Worm (Caenorhabditis elegans): ENCODE data around the gene C14C10.1.

ce11 chrV:12563187-12563586, 24.9 kb upstream of the C14C10.1 start, which contains the start of gene mrps-5:
- TF ChIP-seq lsy-2 (tag; optimal IDR thresholded peaks at IDR 0.05) (no peak), ama-1 (optimal IDR thresholded peaks at IDR 0.05) (no peak), sma-3 (GFP tag; optimal IDR thresholded peaks at IDR 0.05) (no peak), fos-1 (tag; optimal IDR thresholded peaks at IDR 0.05) (no peak), blmp-1 (tag; optimal IDR thresholded peaks at IDR 0.05; ENCODE audit: insufficient read depth) (no peak), zag-1 (tag; optimal IDR thresholded peaks at IDR 0.05) (no peak), mdl-1 (tag; optimal IDR thresholded peaks at IDR 0.05) (no peak), unc-62 (GFP tag; optimal IDR thresholded peaks at IDR 0.05) (no peak), egl-27 (tag; optimal IDR thresholded peaks at IDR 0.05) (no peak)

Measured in whole organism, L2 larva.